Worm (Caenorhabditis elegans) whole organism, young adult: ENCODE measurements around the gene T13F2.2.
A peak's percentile ranks its signal among the peaks of the same experiment; 100 is the strongest.

Experiments
- B0035.1 ChIP-seq: sonication (generic microtip); optimal IDR thresholded peaks from 2 replicates; lab custom pipeline; 2016; ENCODE audit warnings: missing genetic modification characterization, mild to moderate bottlenecking, missing compliant biosample characterization, missing genotype, missing genetic modification reagents
- D2030.7 ChIP-seq: fragments of 200-800 bp; sonication (Bioruptor generic); IDR thresholded peaks from 2 replicates; pipeline ENCODE4 v1.3.6; 2022; ENCODE audit warnings: missing genetic modification reagents, missing genetic modification characterization, missing compliant biosample characterization
- F23B12.7 ChIP-seq: sonication (generic microtip); optimal IDR thresholded peaks from 2 replicates; lab custom pipeline; 2017; ENCODE audit warnings: missing genetic modification characterization, mild to moderate bottlenecking, missing compliant biosample characterization, antibody characterized with exemption, moderate library complexity; ENCODE audit not compliant: insufficient read depth
- F55B11.4 ChIP-seq: sonication (generic microtip); optimal IDR thresholded peaks from 2 replicates; lab custom pipeline; 2016; ENCODE audit warnings: missing compliant biosample characterization, missing genetic modification characterization, borderline replicate concordance; ENCODE audit not compliant: insufficient read depth
- F57A8.1 ChIP-seq: fragments of 200-800 bp; sonication (Bioruptor generic); optimal IDR thresholded peaks from 2 replicates; lab custom pipeline; 2018; ENCODE audit warnings: mild to moderate bottlenecking, missing genetic modification characterization, moderate library complexity, missing compliant biosample characterization
- T07F8.4 ChIP-seq: sonication (generic microtip); optimal IDR thresholded peaks from 2 replicates; lab custom pipeline; 2016; ENCODE audit warnings: mild to moderate bottlenecking, missing genetic modification characterization, moderate library complexity, missing compliant biosample characterization
- Y67H2A.10 ChIP-seq: fragments of 200-800 bp; sonication (Bioruptor generic); conservative IDR thresholded peaks from 2 replicates; pipeline ENCODE4 v1.3.6; 2022; ENCODE audit warnings: missing genetic modification reagents, missing genetic modification characterization, missing compliant biosample characterization
- Y95B8A.8 ChIP-seq: fragments of 200-800 bp; sonication (Bioruptor generic); IDR thresholded peaks from 2 replicates; pipeline ENCODE4 v1.3.6; 2022; ENCODE audit warnings: missing genetic modification reagents, missing genetic modification characterization, missing compliant biosample characterization
- ama-1 ChIP-seq, 3 experiments: fragments of 150-350 bp in 1 of 3; sonication (generic microtip) in 2 of 3; optimal IDR thresholded peaks; 2 replicates each; lab custom pipeline; 2014 to 2018; ENCODE audit warnings: missing biosample characterization in 2 of 3, missing genetic modification characterization in 2 of 3, missing genetic modification reagents in 2 of 3
- attf-3 ChIP-seq: fragments of 200-800 bp; sonication (Bioruptor generic); conservative IDR thresholded peaks from 2 replicates; pipeline ENCODE4 v1.3.6; 2022; ENCODE audit warnings: missing genetic modification reagents, missing genetic modification characterization, missing compliant biosample characterization
- bed-2 ChIP-seq: fragments of 200-800 bp; sonication (Bioruptor generic); IDR thresholded peaks from 2 replicates; pipeline ENCODE4 v1.3.6; 2022; ENCODE audit warnings: missing genetic modification reagents, missing genetic modification characterization, missing compliant biosample characterization
- ccch-3 ChIP-seq: fragments of 200-800 bp; sonication (Bioruptor generic); optimal IDR thresholded peaks from 2 replicates; lab custom pipeline; 2018; ENCODE audit warnings: mild to moderate bottlenecking, missing genetic modification characterization, missing compliant biosample characterization
- cebp-1 ChIP-seq, 2 experiments: fragments of 200-800 bp in 1 of 2; sonication (Bioruptor generic) in 1 of 2; sonication (generic microtip) in 1 of 2; IDR thresholded peaks in 1 of 2; optimal IDR thresholded peaks in 1 of 2; 2 replicates each; pipeline versions ENCODE4 v1.3.6 to Lab custom; 2017 to 2022; ENCODE audit warnings: missing compliant biosample characterization in 2 of 2, missing genetic modification characterization in 2 of 2, mild to moderate bottlenecking in 1 of 2, missing genetic modification reagents in 1 of 2, moderate library complexity in 1 of 2
- cebp-2 ChIP-seq: fragments of 200-800 bp; sonication (Bioruptor generic); IDR thresholded peaks from 2 replicates; pipeline ENCODE4 v1.3.6; 2022; ENCODE audit warnings: missing genetic modification characterization, missing compliant biosample characterization
- ceh-100 ChIP-seq: fragments of 200-800 bp; sonication (Bioruptor generic); IDR thresholded peaks from 2 replicates; pipeline ENCODE4 v1.3.6; 2022; ENCODE audit warnings: missing genetic modification reagents, missing genetic modification characterization, missing compliant biosample characterization
- ceh-40 ChIP-seq: fragments of 200-800 bp; sonication (Bioruptor generic); IDR thresholded peaks from 2 replicates; pipeline ENCODE4 v1.3.6; 2022; ENCODE audit warnings: missing genetic modification characterization, missing compliant biosample characterization
- dpl-1 ChIP-seq: fragments of 150-350 bp; optimal IDR thresholded peaks from 2 replicates; lab custom pipeline; 2014; ENCODE audit warnings: missing biosample characterization, missing genetic modification reagents, missing genetic modification characterization
- efl-1 ChIP-seq: fragments of 150-350 bp; optimal IDR thresholded peaks from 2 replicates; lab custom pipeline; 2014; ENCODE audit warnings: missing biosample characterization, missing genetic modification reagents, missing genetic modification characterization
- ets-4 ChIP-seq: fragments of 200-800 bp; sonication (Bioruptor generic); optimal IDR thresholded peaks from 2 replicates; lab custom pipeline; 2018; ENCODE audit warnings: mild to moderate bottlenecking, missing genetic modification characterization, missing compliant biosample characterization
- fkh-3 ChIP-seq: sonication (generic microtip); optimal IDR thresholded peaks from 2 replicates; lab custom pipeline; 2016; ENCODE audit warnings: mild to moderate bottlenecking, missing genetic modification characterization, missing compliant biosample characterization
- hmg-1.2 ChIP-seq: fragments of 200-800 bp; sonication (Bioruptor generic); IDR thresholded peaks from 2 replicates; pipeline ENCODE4 v1.3.6; 2022; ENCODE audit warnings: missing genetic modification reagents, missing genetic modification characterization, missing compliant biosample characterization
- hrde-1 ChIP-seq: sonication (generic microtip); optimal IDR thresholded peaks from 2 replicates; lab custom pipeline; 2016; ENCODE audit warnings: missing genetic modification characterization, mild to moderate bottlenecking, missing compliant biosample characterization, moderate library complexity, missing genotype, missing genetic modification reagents, borderline replicate concordance
- hsf-1 ChIP-seq: fragments of 200-800 bp; sonication (Bioruptor generic); IDR thresholded peaks from 2 replicates; pipeline ENCODE4 v1.3.6; 2022; ENCODE audit warnings: missing genetic modification reagents, missing genetic modification characterization, missing compliant biosample characterization
- lag-1 ChIP-seq: fragments of 200-800 bp; sonication (Bioruptor generic); IDR thresholded peaks from 2 replicates; pipeline ENCODE4 v1.3.6; 2022; ENCODE audit warnings: missing genetic modification reagents, missing genetic modification characterization, missing compliant biosample characterization
- let-607 ChIP-seq, 2 experiments: fragments of 200-800 bp in 1 of 2; sonication (Bioruptor generic) in 1 of 2; sonication (generic microtip) in 1 of 2; optimal IDR thresholded peaks; 2 replicates each; lab custom pipeline; 2016 to 2018; ENCODE audit warnings: mild to moderate bottlenecking in 2 of 2, missing compliant biosample characterization in 2 of 2, missing genetic modification characterization in 2 of 2, moderate library complexity in 2 of 2, missing genotype in 1 of 2
- lin-35 ChIP-seq, 3 experiments: fragments of 150-350 bp in 2 of 3; sonication (generic microtip) in 1 of 3; optimal IDR thresholded peaks; 2 replicates each; lab custom pipeline; 2014 to 2018; ENCODE audit warnings: missing biosample characterization in 3 of 3, missing genetic modification characterization in 3 of 3, missing genetic modification reagents in 3 of 3
- lir-1 ChIP-seq: fragments of 200-800 bp; sonication (Bioruptor generic); conservative IDR thresholded peaks from 2 replicates; pipeline ENCODE4 v1.3.6; 2022; ENCODE audit warnings: missing genetic modification reagents, missing genetic modification characterization, missing compliant biosample characterization
- lsl-1 ChIP-seq: fragments of 200-800 bp; sonication (Bioruptor generic); optimal IDR thresholded peaks from 2 replicates; lab custom pipeline; 2018; ENCODE audit warnings: mild to moderate bottlenecking, missing genetic modification characterization, moderate library complexity, missing compliant biosample characterization
- lsy-27 ChIP-seq: sonication (generic microtip); optimal IDR thresholded peaks from 2 replicates; lab custom pipeline; 2017; ENCODE audit warnings: missing genetic modification characterization, mild to moderate bottlenecking, missing compliant biosample characterization, antibody characterized with exemption, missing genotype, borderline replicate concordance; ENCODE audit not compliant: insufficient read depth
- madf-6 ChIP-seq: fragments of 200-800 bp; sonication (Bioruptor generic); IDR thresholded peaks from 2 replicates; pipeline ENCODE4 v1.3.6; 2022; ENCODE audit warnings: missing genetic modification reagents, missing genetic modification characterization, missing compliant biosample characterization
- madf-8 ChIP-seq: fragments of 200-800 bp; sonication (Bioruptor generic); conservative IDR thresholded peaks from 2 replicates; pipeline ENCODE4 v1.3.6; 2022; ENCODE audit warnings: missing genetic modification reagents, missing genetic modification characterization, missing compliant biosample characterization
- mcd-1 ChIP-seq: fragments of 200-800 bp; sonication (Bioruptor generic); IDR thresholded peaks from 2 replicates; pipeline ENCODE4 v1.3.6; 2022; ENCODE audit warnings: missing genetic modification reagents, missing genetic modification characterization, missing compliant biosample characterization
- nfya-1 ChIP-seq: sonication (generic microtip); optimal IDR thresholded peaks from 2 replicates; lab custom pipeline; 2017; ENCODE audit warnings: antibody characterized with exemption, missing compliant biosample characterization, missing genetic modification characterization, borderline replicate concordance; ENCODE audit not compliant: insufficient read depth
- nhr-120 ChIP-seq: fragments of 200-800 bp; sonication (Bioruptor generic); IDR thresholded peaks from 2 replicates; pipeline ENCODE4 v1.3.6; 2022; ENCODE audit warnings: missing genetic modification characterization, missing compliant biosample characterization
- nhr-80 ChIP-seq: sonication (generic microtip); optimal IDR thresholded peaks from 2 replicates; lab custom pipeline; 2016; ENCODE audit warnings: missing genetic modification characterization, missing compliant biosample characterization
- pbrm-1 ChIP-seq: fragments of 200-800 bp; sonication (Bioruptor generic); IDR thresholded peaks from 2 replicates; pipeline ENCODE4 v1.3.6; 2022; ENCODE audit warnings: missing genetic modification reagents, missing genetic modification characterization, missing compliant biosample characterization
- sea-2 ChIP-seq: fragments of 200-800 bp; sonication (Bioruptor generic); IDR thresholded peaks from 2 replicates; pipeline ENCODE4 v1.3.6; 2022; ENCODE audit warnings: missing genetic modification characterization, missing compliant biosample characterization
- snpc-4 ChIP-seq, 5 experiments: fragments of 150-350 bp in 1 of 5; sonication (generic microtip) in 4 of 5; optimal IDR thresholded peaks; 2 replicates each; lab custom pipeline; 2014 to 2018; ENCODE audit warnings: missing genetic modification characterization in 5 of 5, missing biosample characterization in 3 of 5, antibody characterized with exemption in 2 of 5, mild to moderate bottlenecking in 2 of 5, missing compliant biosample characterization in 2 of 5, missing genotype in 2 of 5, moderate library complexity in 2 of 5, missing genetic modification reagents in 1 of 5
- sptf-2 ChIP-seq: fragments of 200-800 bp; sonication (Bioruptor generic); optimal IDR thresholded peaks from 2 replicates; lab custom pipeline; 2018; ENCODE audit warnings: mild to moderate bottlenecking, missing genetic modification characterization, missing compliant biosample characterization
- unc-130 ChIP-seq: sonication (generic microtip); optimal IDR thresholded peaks from 2 replicates; lab custom pipeline; 2016; ENCODE audit warnings: missing genetic modification reagents, missing genetic modification characterization, missing compliant biosample characterization
- zim-3 ChIP-seq: sonication (generic microtip); optimal IDR thresholded peaks from 2 replicates; lab custom pipeline; 2017; ENCODE audit warnings: mild to moderate bottlenecking, missing genetic modification characterization, moderate library complexity, missing compliant biosample characterization
- ztf-26 ChIP-seq: sonication (generic microtip); optimal IDR thresholded peaks from 2 replicates; lab custom pipeline; 2017; ENCODE audit warnings: missing genetic modification characterization, missing compliant biosample characterization
- ztf-28 ChIP-seq: fragments of 200-800 bp; sonication (Bioruptor generic); IDR thresholded peaks from 2 replicates; pipeline ENCODE4 v1.3.6; 2022; ENCODE audit warnings: missing genetic modification reagents, missing genetic modification characterization, missing compliant biosample characterization
- ztf-3 ChIP-seq: fragments of 200-800 bp; sonication (Bioruptor generic); optimal IDR thresholded peaks from 2 replicates; lab custom pipeline; 2018; ENCODE audit warnings: mild to moderate bottlenecking, missing genetic modification characterization, missing compliant biosample characterization

Gene T13F2.2

DNA sequence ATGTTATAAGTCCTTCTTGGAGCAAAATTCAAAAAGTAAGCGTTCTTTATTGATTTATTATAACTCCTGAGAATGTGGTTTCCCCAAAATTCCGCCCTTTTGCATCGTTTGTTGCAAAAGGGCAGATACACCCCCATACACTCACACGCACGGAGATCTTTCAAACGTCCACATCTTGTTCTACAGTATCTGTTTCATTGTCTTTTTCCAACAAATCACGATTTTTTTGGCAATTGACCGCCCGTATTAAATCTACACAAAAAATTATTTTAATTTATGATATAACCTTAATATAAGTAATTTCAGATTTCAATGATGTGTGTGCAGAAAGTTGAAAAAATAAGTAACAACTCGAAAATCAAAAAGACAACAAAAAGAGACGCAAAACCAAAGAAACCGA lies 7.7 kb downstream of the T13F2.2 start, which contains the start of gene T13F2.4:
Gene T13F2.4, plus strand, starts transcription at position 301 of the 400 bp plus-strand sequence.
- TF ChIP-seq ztf-3 (GFP tag; lab: Kevin White, UChicago): no peak
- no peak for TF ChIP-seq attf-3
- TF ChIP-seq cebp-1 (GFP tag; IDR thresholded peaks at IDR 0.05; lab: Robert Waterston, UW): no peak
- TF ChIP-seq cebp-1 (tag; optimal IDR thresholded peaks at IDR 0.05; lab: Kevin White, UChicago): no peak
- no peak for TF ChIP-seq T07F8.4 (tag; lab: Kevin White, UChicago)

DNA sequence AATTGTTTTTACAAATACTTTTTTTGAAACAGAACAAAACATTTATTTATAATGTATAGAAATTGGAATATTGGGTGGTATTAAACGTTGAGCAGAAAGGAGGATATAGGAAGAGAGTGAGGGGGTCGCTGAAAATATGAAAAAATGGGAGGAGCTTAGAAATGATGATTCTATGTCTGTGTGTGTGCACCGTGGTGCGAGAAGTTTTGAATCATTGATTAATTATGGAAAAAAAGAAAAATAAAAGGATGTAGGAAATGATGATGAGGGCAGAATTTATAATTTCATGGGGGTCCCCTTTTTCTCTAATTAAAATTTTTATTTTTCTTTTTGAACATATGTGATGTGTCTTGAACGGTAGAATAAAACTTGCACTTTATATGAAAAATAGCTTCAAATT lies 12.5 kb downstream of the T13F2.2 start, which contains the start of gene sre-4:
Gene sre-4, minus strand, starts transcription at position 101 of the 400 bp plus-strand sequence.
- TF ChIP-seq nfya-1 (tag; lab: Kevin White, UChicago) (no peak), lin-35 (GFP tag; optimal IDR thresholded peaks at IDR 0.05; lab: Kevin White, UChicago) (no peak), sea-2 (GFP tag; lab: Robert Waterston, UW) (no peak), snpc-4 (GFP tag; optimal IDR thresholded peaks at IDR 0.05; lab: Kevin White, UChicago) (no peak), snpc-4 (tag; optimal IDR thresholded peaks at IDR 0.05; lab: Kevin White, UChicago) (no peak), mcd-1 (GFP tag; lab: Robert Waterston, UW) (no peak), fkh-3 (tag; lab: Kevin White, UChicago) (no peak), let-607 (tag; optimal IDR thresholded peaks at IDR 0.05; lab: Kevin White, UChicago) (no peak), nhr-120 (no peak), madf-6 (GFP tag; lab: Robert Waterston, UW) (no peak), ets-4 (GFP tag; lab: Kevin White, UChicago) (no peak), lsl-1 (GFP tag; lab: Kevin White, UChicago) (no peak), ceh-40 (GFP tag; lab: Robert Waterston, UW) (no peak), ama-1 (optimal IDR thresholded peaks at IDR 0.05; lab: Kevin White, UChicago) (no peak), ama-1 (GFP tag; optimal IDR thresholded peaks at IDR 0.05; lab: Kevin White, UChicago) (no peak), zim-3 (no peak), efl-1 (GFP tag; lab: Kevin White, UChicago) (no peak), ztf-26 (tag; lab: Kevin White, UChicago) (no peak), nhr-80 (tag; lab: Kevin White, UChicago) (no peak), lag-1 (GFP tag; lab: Robert Waterston, UW) (no peak), cebp-2 (GFP tag; lab: Robert Waterston, UW) (no peak), bed-2 (no peak)
- TF ChIP-seq, all 124 proteins: peak for 0

DNA sequence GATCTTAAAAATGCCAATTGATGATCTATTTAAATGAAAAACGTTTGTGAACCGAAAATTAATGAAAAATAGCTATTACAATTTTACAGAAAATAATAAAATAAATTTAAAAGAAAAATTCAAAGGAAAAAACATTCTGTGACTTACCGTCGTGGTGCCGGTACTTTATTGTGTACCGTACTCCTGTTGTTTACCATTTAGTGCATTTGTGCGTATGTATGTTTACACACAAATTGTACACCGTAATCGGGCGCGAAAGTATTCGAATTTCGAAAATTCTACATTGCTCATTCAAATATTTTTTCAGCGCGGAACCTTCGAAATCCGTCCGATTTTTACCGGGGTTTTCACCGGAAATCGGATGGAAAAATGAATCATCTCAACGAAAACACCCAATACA lies 19.1 kb downstream of the T13F2.2 start, which contains the start of gene T13F2.6:
Gene T13F2.6, plus strand, starts transcription at position 306 of the 400 bp plus-strand sequence.
- no peak for TF ChIP-seq sptf-2 (GFP tag; lab: Kevin White, UChicago)
- peak; percentile 51 for TF ChIP-seq F23B12.7 (tag; lab: Kevin White, UChicago)
- TF ChIP-seq fkh-3 (tag; lab: Kevin White, UChicago): no peak
- no peak; the same call in 1 of the 2 replicates for TF ChIP-seq lir-1 (GFP tag; lab: Robert Waterston, UW)
- TF ChIP-seq ztf-28 (GFP tag; lab: Robert Waterston, UW): no peak
- peak; percentile 26 for TF ChIP-seq hrde-1
- TF ChIP-seq dpl-1: peak; percentile 79
- peak; percentile 64; the same call in 1 of the 2 replicates for TF ChIP-seq hmg-1.2 (GFP tag; lab: Robert Waterston, UW)
- peak; percentile 76 for TF ChIP-seq hsf-1 (GFP tag; lab: Robert Waterston, UW)
- TF ChIP-seq B0035.1: no peak
- TF ChIP-seq D2030.7 (GFP tag; lab: Robert Waterston, UW): peak; percentile 94
- no peak for TF ChIP-seq Y67H2A.10 (GFP tag; lab: Robert Waterston, UW)
- TF ChIP-seq F57A8.1 (GFP tag; lab: Kevin White, UChicago): no peak
- TF ChIP-seq pbrm-1 (GFP tag; lab: Robert Waterston, UW): peak; percentile 79
- peak; percentile 56 for TF ChIP-seq ceh-100 (GFP tag; lab: Robert Waterston, UW)
- peak; percentile 73 for TF ChIP-seq unc-130
- TF ChIP-seq Y95B8A.8 (GFP tag; lab: Robert Waterston, UW): peak; percentile 75
- no peak for TF ChIP-seq F55B11.4 (tag; lab: Kevin White, UChicago)
- no peak for TF ChIP-seq lsy-27
- TF ChIP-seq madf-8 (GFP tag; lab: Robert Waterston, UW): no peak; the same call in 1 of the 2 replicates
- no peak for TF ChIP-seq ccch-3 (GFP tag; lab: Kevin White, UChicago)
